Fruit fly (Drosophila melanogaster) whole organism, embryonic: Measurements from ENCODE around the gene Nmdar1.

Experiments
- Atf-2 ChIP-seq: fragments of 200-800 bp; sonication (Bioruptor generic); optimal IDR thresholded peaks from 2 replicates; lab custom pipeline; 2016; ENCODE audit warnings: missing biosample characterization, missing genetic modification characterization
- CG10267 ChIP-seq: fragments of 200-800 bp; sonication (Bioruptor generic); optimal IDR thresholded peaks from 2 replicates; lab custom pipeline; 2018; ENCODE audit warnings: missing biosample characterization, mild to moderate bottlenecking, missing genetic modification characterization, moderate library complexity
- CG12104 ChIP-seq: fragments of 200-800 bp; sonication (Bioruptor generic); optimal IDR thresholded peaks from 3 replicates; lab custom pipeline; 2016; ENCODE audit warnings: missing biosample characterization, missing genetic modification characterization
- CG14965 ChIP-seq: fragments of 200-800 bp; sonication (Bioruptor generic); optimal IDR thresholded peaks from 2 replicates; lab custom pipeline; 2016; ENCODE audit warnings: missing biosample characterization, missing genetic modification characterization, borderline replicate concordance
- CG15073 ChIP-seq: fragments of 200-800 bp; sonication (Bioruptor generic); optimal IDR thresholded peaks from 2 replicates; lab custom pipeline; 2016; ENCODE audit warnings: missing biosample characterization, missing genetic modification characterization
- CG15514 ChIP-seq: fragments of 200-800 bp; sonication (Bioruptor generic); optimal IDR thresholded peaks from 3 replicates; lab custom pipeline; 2017; ENCODE audit warnings: missing biosample characterization, missing genetic modification characterization, mild to moderate bottlenecking, moderate library complexity, missing genetic modification reagents
- CG15696 ChIP-seq: fragments of 200-800 bp; sonication (Bioruptor generic); optimal IDR thresholded peaks from 2 replicates; lab custom pipeline; 2019; ENCODE audit warnings: missing biosample characterization, mild to moderate bottlenecking, missing genetic modification characterization, moderate library complexity
- CG17359 ChIP-seq: fragments of 200-800 bp; sonication (Bioruptor generic); optimal IDR thresholded peaks from 3 replicates; lab custom pipeline; 2018; ENCODE audit warnings: missing biosample characterization, mild to moderate bottlenecking, missing genetic modification characterization, moderate library complexity
- CG18262 ChIP-seq: fragments of 200-800 bp; optimal IDR thresholded peaks from 3 replicates; lab custom pipeline; 2019; ENCODE audit warnings: missing biosample characterization, mild to moderate bottlenecking, missing genetic modification characterization, moderate library complexity
- CG2199 ChIP-seq: fragments of 200-800 bp; sonication (Bioruptor generic); IDR thresholded peaks from 3 replicates; pipeline ENCODE4 v1.3.6; 2022; ENCODE audit warnings: missing biosample characterization, missing genetic modification characterization
- CG30403 ChIP-seq: fragments of 200-800 bp; sonication (Bioruptor generic); optimal IDR thresholded peaks from 3 replicates; lab custom pipeline; 2016; ENCODE audit warnings: missing biosample characterization, missing genetic modification characterization
- CG30431 ChIP-seq: fragments of 200-800 bp; sonication (Bioruptor generic); optimal IDR thresholded peaks from 2 replicates; lab custom pipeline; 2017; ENCODE audit warnings: missing biosample characterization, missing genetic modification characterization
- CG3163 ChIP-seq: fragments of 200-800 bp; sonication (Bioruptor generic); optimal IDR thresholded peaks from 3 replicates; lab custom pipeline; 2016; ENCODE audit warnings: missing biosample characterization, missing genetic modification characterization
- CG3995 ChIP-seq: fragments of 200-800 bp; sonication (Bioruptor generic); optimal IDR thresholded peaks from 3 replicates; lab custom pipeline; 2016; ENCODE audit warnings: missing biosample characterization, missing genetic modification characterization
- CG4707 ChIP-seq: fragments of 200-800 bp; sonication (Bioruptor generic); optimal IDR thresholded peaks from 2 replicates; lab custom pipeline; 2018; ENCODE audit warnings: missing biosample characterization, mild to moderate bottlenecking, missing genetic modification characterization, moderate library complexity
- CG7928 ChIP-seq: fragments of 200-800 bp; sonication (Bioruptor generic); optimal IDR thresholded peaks from 2 replicates; lab custom pipeline; 2017; ENCODE audit warnings: missing biosample characterization, mild to moderate bottlenecking, missing genetic modification characterization
- CG8388 ChIP-seq: fragments of 200-800 bp; sonication (Bioruptor generic); optimal IDR thresholded peaks from 2 replicates; lab custom pipeline; 2019; ENCODE audit warnings: missing biosample characterization, mild to moderate bottlenecking, missing genetic modification characterization, moderate library complexity
- Gug ChIP-seq: fragments of 200-800 bp; sonication (Bioruptor generic); IDR thresholded peaks from 4 replicates; pipeline ENCODE4 v1.3.6; 2022; ENCODE audit warnings: missing biosample characterization, missing genetic modification characterization
- H2.0 ChIP-seq: fragments of 200-800 bp; sonication (Bioruptor generic); IDR thresholded peaks from 2 replicates; pipeline ENCODE4 v1.3.6; 2022; ENCODE audit warnings: missing biosample characterization, missing genetic modification characterization
- HLH3B ChIP-seq: fragments of 200-800 bp; sonication (Bioruptor generic); IDR thresholded peaks from 2 replicates; pipeline ENCODE4 v1.3.6; 2022; ENCODE audit warnings: missing biosample characterization, missing genetic modification characterization
- Hr3 ChIP-seq: fragments of 200-800 bp; sonication (Bioruptor generic); optimal IDR thresholded peaks from 3 replicates; lab custom pipeline; 2016; ENCODE audit warnings: missing biosample characterization, missing genetic modification characterization
- Jarid2 ChIP-seq: fragments of 200-800 bp; sonication (Bioruptor generic); optimal IDR thresholded peaks from 3 replicates; lab custom pipeline; 2017; ENCODE audit warnings: mild to moderate bottlenecking, missing biosample characterization, missing genetic modification reagents, missing genetic modification characterization
- NC2β ChIP-seq: fragments of 200-800 bp; sonication (Bioruptor generic); optimal IDR thresholded peaks from 2 replicates; lab custom pipeline; 2016; ENCODE audit warnings: missing biosample characterization, missing genetic modification characterization
- NFAT ChIP-seq: fragments of 200-800 bp; sonication (Bioruptor generic); IDR thresholded peaks from 2 replicates; pipeline ENCODE4 v1.3.6; 2022; ENCODE audit warnings: missing biosample characterization, missing genetic modification characterization
- NK7.1 ChIP-seq: fragments of 200-800 bp; sonication (Bioruptor generic); optimal IDR thresholded peaks from 3 replicates; lab custom pipeline; 2016; ENCODE audit warnings: missing biosample characterization, missing genetic modification characterization
- Oaz ChIP-seq: fragments of 200-800 bp; sonication (Bioruptor generic); IDR thresholded peaks from 2 replicates; pipeline ENCODE4 v1.3.6; 2022; ENCODE audit warnings: missing biosample characterization, missing genetic modification characterization
- ab ChIP-seq: fragments of 200-800 bp; sonication (Bioruptor generic); optimal IDR thresholded peaks from 2 replicates; lab custom pipeline; 2016; ENCODE audit warnings: missing biosample characterization, missing genetic modification characterization
- chm ChIP-seq: fragments of 200-800 bp; sonication (Bioruptor generic); IDR thresholded peaks from 2 replicates; pipeline ENCODE4 v1.3.6; 2022; ENCODE audit warnings: missing biosample characterization, missing genetic modification characterization
- dm ChIP-seq: fragments of 200-800 bp; sonication (Bioruptor generic); optimal IDR thresholded peaks from 3 replicates; lab custom pipeline; 2016; ENCODE audit warnings: missing biosample characterization, missing genetic modification characterization
- dmrt99B ChIP-seq: fragments of 200-800 bp; sonication (Bioruptor generic); optimal IDR thresholded peaks from 2 replicates; lab custom pipeline; 2018; ENCODE audit warnings: missing biosample characterization, mild to moderate bottlenecking, missing genetic modification characterization, moderate library complexity
- dpn ChIP-seq, 2 experiments: fragments of 200-800 bp; sonication (Bioruptor generic); optimal IDR thresholded peaks; 3 replicates each; lab custom pipeline; 2016; ENCODE audit warnings: missing biosample characterization in 2 of 2, missing genetic modification characterization in 2 of 2
- fu2 ChIP-seq: fragments of 200-800 bp; sonication (Bioruptor generic); optimal IDR thresholded peaks from 2 replicates; lab custom pipeline; 2016; ENCODE audit warnings: missing biosample characterization, missing genetic modification characterization
- gcm ChIP-seq: fragments of 200-800 bp; sonication (Bioruptor generic); optimal IDR thresholded peaks from 2 replicates; lab custom pipeline; 2019; ENCODE audit warnings: missing biosample characterization, mild to moderate bottlenecking, missing genetic modification characterization, moderate library complexity
- gsb-n ChIP-seq: fragments of 200-800 bp; sonication (Bioruptor generic); optimal IDR thresholded peaks from 3 replicates; lab custom pipeline; 2018; ENCODE audit warnings: missing biosample characterization, mild to moderate bottlenecking, missing genetic modification characterization
- her ChIP-seq: fragments of 200-800 bp; sonication (Bioruptor generic); optimal IDR thresholded peaks from 2 replicates; lab custom pipeline; 2016; ENCODE audit warnings: missing biosample characterization, missing genetic modification characterization
- ind ChIP-seq: fragments of 200-800 bp; sonication (Bioruptor generic); optimal IDR thresholded peaks from 3 replicates; lab custom pipeline; 2016; ENCODE audit warnings: missing biosample characterization, missing genetic modification characterization
- kah ChIP-seq: fragments of 200-800 bp; sonication (Bioruptor generic); optimal IDR thresholded peaks from 2 replicates; lab custom pipeline; 2018; ENCODE audit warnings: missing biosample characterization, mild to moderate bottlenecking, missing genetic modification characterization
- kay ChIP-seq: fragments of 200-800 bp; sonication (Bioruptor generic); optimal IDR thresholded peaks from 2 replicates; lab custom pipeline; 2016; ENCODE audit warnings: missing biosample characterization, missing genetic modification characterization
- lola ChIP-seq, 3 experiments: fragments of >200 bp in 2 of 3; fragments of 200-800 bp in 1 of 3; sonication (Bioruptor generic) in 1 of 3; optimal IDR thresholded peaks; 2 replicates each; lab custom pipeline; 2017 to 2019; ENCODE audit warnings: missing biosample characterization in 3 of 3, missing genetic modification characterization in 3 of 3, mild to moderate bottlenecking in 1 of 3, moderate library complexity in 1 of 3
- mirr ChIP-seq: fragments of 200-800 bp; sonication (Bioruptor generic); optimal IDR thresholded peaks from 3 replicates; lab custom pipeline; 2018; ENCODE audit warnings: missing biosample characterization, mild to moderate bottlenecking, missing genetic modification characterization
- pb ChIP-seq: fragments of 200-800 bp; sonication (Bioruptor generic); optimal IDR thresholded peaks from 3 replicates; lab custom pipeline; 2016; ENCODE audit warnings: missing biosample characterization, missing genetic modification characterization
- prd ChIP-seq, 3 experiments: fragments of >200 bp in 2 of 3; fragments of 200-800 bp in 1 of 3; sonication (Bioruptor generic) in 1 of 3; optimal IDR thresholded peaks in 2 of 3; IDR thresholded peaks in 1 of 3; 2 replicates in 2 of 3; 3 replicates in 1 of 3; pipeline versions ENCODE4 v1.3.6 to Lab custom; 2017 to 2022; ENCODE audit warnings: missing biosample characterization in 1 of 3, missing genetic modification characterization in 1 of 3
- pum ChIP-seq: fragments of 200-800 bp; sonication (Bioruptor generic); optimal IDR thresholded peaks from 2 replicates; lab custom pipeline; 2016; ENCODE audit warnings: missing biosample characterization, missing genetic modification characterization
- pzg ChIP-seq: fragments of 200-800 bp; sonication (Bioruptor generic); optimal IDR thresholded peaks from 3 replicates; lab custom pipeline; 2018; ENCODE audit warnings: missing biosample characterization, mild to moderate bottlenecking, missing genetic modification characterization, moderate library complexity
- ro ChIP-seq: fragments of 200-800 bp; sonication (Bioruptor generic); IDR thresholded peaks from 2 replicates; pipeline ENCODE4 v1.3.6; 2022; ENCODE audit warnings: missing biosample characterization, missing genetic modification characterization
- row ChIP-seq: fragments of 200-800 bp; sonication (Bioruptor generic); IDR thresholded peaks from 3 replicates; pipeline ENCODE4 v1.3.6; 2022; ENCODE audit warnings: missing biosample characterization, missing genetic modification characterization
- seq ChIP-seq: fragments of 200-800 bp; sonication (Bioruptor generic); IDR thresholded peaks from 2 replicates; pipeline ENCODE4 v1.3.6; 2022; ENCODE audit warnings: missing biosample characterization, missing genetic modification characterization
- trem ChIP-seq: fragments of 200-800 bp; optimal IDR thresholded peaks from 3 replicates; lab custom pipeline; 2019; ENCODE audit warnings: missing biosample characterization, mild to moderate bottlenecking, missing genetic modification characterization, moderate library complexity
- ttk ChIP-seq: fragments of 200-800 bp; sonication (Bioruptor generic); IDR thresholded peaks from 2 replicates; pipeline ENCODE4 v2.1.2; 2022; ENCODE audit warnings: missing biosample characterization, missing genetic modification characterization
- tup ChIP-seq: fragments of 200-800 bp; sonication (Bioruptor generic); optimal IDR thresholded peaks from 2 replicates; lab custom pipeline; 2016; ENCODE audit warnings: missing biosample characterization, mild to moderate bottlenecking, missing genetic modification characterization, moderate library complexity
- zf30C ChIP-seq: fragments of 200-800 bp; sonication (Bioruptor generic); optimal IDR thresholded peaks from 3 replicates; lab custom pipeline; 2018; ENCODE audit warnings: missing biosample characterization, mild to moderate bottlenecking, missing genetic modification characterization

The Nmdar1 gene

dm6 chr3R:5565623-5566022 lies 42.5 kb upstream of the Nmdar1 start (continued):
- no peak for TF ChIP-seq lola (GFP tag; optimal IDR thresholded peaks at IDR 0.05; lab: Kevin White, UChicago)
- TF ChIP-seq dpn (GFP tag; optimal IDR thresholded peaks at IDR 0.05; lab: Kevin White, UChicago): peak; percentile 57 to 74
- peak; percentile 53 for TF ChIP-seq fu2 (GFP tag; lab: Kevin White, UChicago)
- TF ChIP-seq CG14965 (GFP tag; lab: Kevin White, UChicago): peak; percentile 36
- TF ChIP-seq Gug (GFP tag; lab: Robert Waterston, UW): peak; percentile 80
- peak; percentile 19 for TF ChIP-seq CG4707
- TF ChIP-seq prd (optimal IDR thresholded peaks at IDR 0.05; lab: Kevin White, UChicago): no peak
- peak; percentile 90 for TF ChIP-seq prd (GFP tag; IDR thresholded peaks at IDR 0.05; lab: Robert Waterston, UW)
- TF ChIP-seq trem (tag; lab: Kevin White, UChicago): no peak
- TF ChIP-seq CG15696 (tag; lab: Kevin White, UChicago): no peak
- TF ChIP-seq NC2β: peak; percentile 63
- TF ChIP-seq dm: peak; percentile 39
- peak; percentile 32 for TF ChIP-seq Atf-2 (GFP tag; lab: Kevin White, UChicago)
- TF ChIP-seq gsb-n (tag; lab: Kevin White, UChicago): no peak
- no peak for TF ChIP-seq Jarid2 (GFP tag; lab: Kevin White, UChicago)
- TF ChIP-seq NK7.1: peak; percentile 58
- peak; percentile 75 for TF ChIP-seq pum (GFP tag; lab: Kevin White, UChicago)
- TF ChIP-seq kay (GFP tag; lab: Kevin White, UChicago): peak; percentile 39
- peak; percentile 28 for TF ChIP-seq her (GFP tag; lab: Kevin White, UChicago)
- peak; percentile 36 for TF ChIP-seq kah
- TF ChIP-seq ttk (GFP tag; lab: Robert Waterston, UW): peak; percentile 84
- no peak for TF ChIP-seq CG2199 (GFP tag; lab: Robert Waterston, UW)
- TF ChIP-seq HLH3B (GFP tag; lab: Robert Waterston, UW): peak; percentile 90
- TF ChIP-seq Hr3 (GFP tag; lab: Kevin White, UChicago): peak; percentile 74
- TF ChIP-seq dmrt99B (tag; lab: Kevin White, UChicago): peak; percentile 88
- no peak for TF ChIP-seq CG7928 (GFP tag; lab: Kevin White, UChicago)
- TF ChIP-seq CG15514: peak; percentile 80
- TF ChIP-seq CG3163: peak; percentile 44
- TF ChIP-seq CG30431: peak; percentile 54
- TF ChIP-seq pzg (GFP tag; lab: Kevin White, UChicago): peak; percentile 4
- TF ChIP-seq row: peak; percentile 92
- TF ChIP-seq tup (GFP tag; lab: Kevin White, UChicago): peak; percentile 63
- TF ChIP-seq CG30403: peak; percentile 71
- TF ChIP-seq NFAT (GFP tag; lab: Robert Waterston, UW): peak; percentile 84
- TF ChIP-seq chm (GFP tag; lab: Robert Waterston, UW): peak; percentile 73; the same call in 1 of the 2 replicates
- TF ChIP-seq CG8388 (GFP tag; lab: Kevin White, UChicago): peak; percentile 75
- TF ChIP-seq seq: peak; percentile 84
- no peak for TF ChIP-seq CG15073 (GFP tag; lab: Kevin White, UChicago)
- peak; percentile 72 for TF ChIP-seq CG18262 (tag; lab: Kevin White, UChicago)
- peak; percentile 36; the same call in 1 of the 2 replicates for TF ChIP-seq ro (GFP tag; lab: Robert Waterston, UW)
- peak; percentile 78 for TF ChIP-seq ind
- peak; percentile 56 for TF ChIP-seq gcm (GFP tag; lab: Kevin White, UChicago)
- TF ChIP-seq H2.0: peak; percentile 85
- TF ChIP-seq mirr (GFP tag; lab: Kevin White, UChicago): peak; percentile 92
- peak; percentile 41 for TF ChIP-seq pb
- peak; percentile 50 for TF ChIP-seq CG10267 (tag; lab: Kevin White, UChicago)
- no peak for TF ChIP-seq ab (GFP tag; lab: Kevin White, UChicago)
- peak; percentile 80 for TF ChIP-seq zf30C
- TF ChIP-seq Oaz (GFP tag; lab: Robert Waterston, UW): peak; percentile 81
- TF ChIP-seq CG3995 (GFP tag; lab: Kevin White, UChicago): peak; percentile 6
- peak; percentile 24 for TF ChIP-seq CG12104 (GFP tag; lab: Kevin White, UChicago)
- peak; percentile 90 for TF ChIP-seq CG17359 (tag; lab: Kevin White, UChicago)
